Fruit fly (Drosophila melanogaster): ENCODE data around the gene CG15024.

DNA sequence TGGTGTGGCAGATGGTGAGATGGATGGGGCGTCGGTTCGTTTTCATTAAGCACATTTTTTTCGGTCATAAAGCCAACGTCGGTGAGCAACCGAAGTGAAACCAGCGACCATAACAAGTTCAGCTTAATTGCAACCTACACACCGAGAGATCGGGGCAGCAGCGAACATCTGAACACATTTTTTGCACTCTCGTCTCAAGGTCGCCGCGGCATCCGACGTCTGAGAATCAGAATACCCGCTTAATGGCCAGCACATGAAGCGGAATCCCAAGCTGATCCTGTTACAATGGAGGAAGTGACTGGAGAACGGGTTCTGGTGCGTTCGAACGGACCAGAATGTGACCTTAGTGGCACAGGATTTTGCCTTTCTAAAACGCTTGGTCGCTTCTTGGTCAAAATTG lies 30.0 kb upstream of the CG15024 start:
- TF ChIP-seq CG7045 (GFP tag; optimal IDR thresholded peaks at IDR 0.05) (no peak), CG1620 (GFP tag; optimal IDR thresholded peaks at IDR 0.05) (no peak), CG14711 (tag; optimal IDR thresholded peaks at IDR 0.05) (no peak), ovo (GFP tag; optimal IDR thresholded peaks at IDR 0.05) (no peak), tj (GFP tag; optimal IDR thresholded peaks at IDR 0.05) (no peak), bab1 (GFP tag; optimal IDR thresholded peaks at IDR 0.05) (no peak), toe (GFP tag; optimal IDR thresholded peaks at IDR 0.05) (no peak), CG33017 (tag; optimal IDR thresholded peaks at IDR 0.05) (no peak), CG12768 (GFP tag; optimal IDR thresholded peaks at IDR 0.05) (no peak), CG7101 (tag; optimal IDR thresholded peaks at IDR 0.05) (no peak), pad (GFP tag; optimal IDR thresholded peaks at IDR 0.05) (no peak), Mnt (GFP tag; optimal IDR thresholded peaks at IDR 0.05) (no peak)
